Fruit fly (Drosophila melanogaster) whole organism, adult: ENCODE measurements around the gene Tk.

Experiments used
- CG11617 ChIP-seq: fragments of 200-800 bp; sonication (Bioruptor generic); optimal IDR thresholded peaks from 2 replicates; lab custom pipeline; 2017; ENCODE audit warnings: mild to moderate bottlenecking, missing biosample characterization, missing genetic modification reagents, missing genetic modification characterization
- CG14711 ChIP-seq: fragments of 200-800 bp; sonication (Bioruptor generic); optimal IDR thresholded peaks from 2 replicates; lab custom pipeline; 2018; ENCODE audit warnings: missing biosample characterization, mild to moderate bottlenecking, missing genetic modification characterization, moderate library complexity
- CG1620 ChIP-seq: fragments of 200-800 bp; sonication (Bioruptor generic); optimal IDR thresholded peaks from 2 replicates; lab custom pipeline; 2016; ENCODE audit warnings: missing biosample characterization, missing genetic modification characterization
- CG7045 ChIP-seq: fragments of 200-800 bp; sonication (Bioruptor generic); optimal IDR thresholded peaks from 2 replicates; lab custom pipeline; 2017; ENCODE audit warnings: missing biosample characterization, mild to moderate bottlenecking, missing genetic modification characterization
- Clk ChIP-seq: fragments of 200-800 bp; sonication (Bioruptor generic); optimal IDR thresholded peaks from 2 replicates; lab custom pipeline; 2017; ENCODE audit warnings: missing biosample characterization, missing genetic modification characterization
- Hr96 ChIP-seq: fragments of 200-800 bp; sonication (Bioruptor generic); optimal IDR thresholded peaks from 2 replicates; lab custom pipeline; 2016; ENCODE audit warnings: missing biosample characterization, missing genetic modification characterization
- Mnt ChIP-seq: fragments of 200-800 bp; sonication (Bioruptor generic); optimal IDR thresholded peaks from 2 replicates; lab custom pipeline; 2016; ENCODE audit warnings: missing biosample characterization, mild to moderate bottlenecking, missing genetic modification characterization
- bab1 ChIP-seq: fragments of 200-800 bp; sonication (Bioruptor generic); optimal IDR thresholded peaks from 3 replicates; lab custom pipeline; 2019; ENCODE audit warnings: missing biosample characterization, mild to moderate bottlenecking, missing genetic modification characterization, moderate library complexity
- cic ChIP-seq: fragments of 200-800 bp; sonication (Bioruptor generic); optimal IDR thresholded peaks from 2 replicates; lab custom pipeline; 2017; ENCODE audit warnings: missing biosample characterization, mild to moderate bottlenecking, missing genetic modification characterization, moderate library complexity
- cnc ChIP-seq, 2 experiments: fragments of >200 bp; optimal IDR thresholded peaks; 2 replicates each; lab custom pipeline; 2017
- pad ChIP-seq: fragments of 200-800 bp; sonication (Bioruptor generic); optimal IDR thresholded peaks from 3 replicates; lab custom pipeline; 2017; ENCODE audit warnings: missing biosample characterization, missing genetic modification characterization, mild to moderate bottlenecking, moderate library complexity, missing genetic modification reagents

- TF ChIP-seq cic (no peak), Clk (no peak), pad (peak; percentile 85), bab1 (GFP tag; lab: Kevin White, UChicago) (no peak), CG14711 (tag; lab: Kevin White, UChicago) (no peak), CG7045 (GFP tag; lab: Kevin White, UChicago) (no peak), CG11617 (GFP tag; lab: Kevin White, UChicago) (no peak), Mnt (GFP tag; lab: Kevin White, UChicago) (no peak), cnc (optimal IDR thresholded peaks at IDR 0.05; lab: Kevin White, UChicago) (no peak), CG1620 (GFP tag; lab: Kevin White, UChicago) (no peak), Hr96 (GFP tag; lab: Kevin White, UChicago) (no peak)
Measured at dm6 chr3R:12020987-12021386, 15.7 kb upstream of the Tk start.
